Fruit fly (Drosophila melanogaster) whole organism, embryonic: ENCODE results near the gene CG4452.

Source experiments
- CG11560 ChIP-seq: fragments of 200-800 bp; sonication (Bioruptor generic); IDR thresholded peaks from 3 replicates; pipeline ENCODE4 v1.3.6; 2022; ENCODE audit warnings: missing biosample characterization, missing genetic modification characterization
- CG11723 ChIP-seq: fragments of 200-800 bp; sonication (Bioruptor generic); optimal IDR thresholded peaks from 2 replicates; lab custom pipeline; 2017; ENCODE audit warnings: missing biosample characterization, mild to moderate bottlenecking, missing genetic modification characterization
- CG9876 ChIP-seq: fragments of 200-800 bp; sonication (Bioruptor generic); optimal IDR thresholded peaks from 2 replicates; lab custom pipeline; 2016; ENCODE audit warnings: missing biosample characterization, missing genetic modification characterization
- E2f2 ChIP-seq: fragments of 200-800 bp; sonication (Bioruptor generic); IDR thresholded peaks from 2 replicates; pipeline ENCODE4 v1.3.6; 2022; ENCODE audit warnings: missing biosample characterization, missing genetic modification characterization
- Gug ChIP-seq: fragments of 200-800 bp; sonication (Bioruptor generic); IDR thresholded peaks from 4 replicates; pipeline ENCODE4 v1.3.6; 2022; ENCODE audit warnings: missing biosample characterization, missing genetic modification characterization
- Oaz ChIP-seq: fragments of 200-800 bp; sonication (Bioruptor generic); IDR thresholded peaks from 2 replicates; pipeline ENCODE4 v1.3.6; 2022; ENCODE audit warnings: missing biosample characterization, missing genetic modification characterization
- jigr1 ChIP-seq: fragments of 200-800 bp; sonication (Bioruptor generic); IDR thresholded peaks from 3 replicates; pipeline ENCODE4 v1.3.6; 2022; ENCODE audit warnings: missing biosample characterization, missing genetic modification characterization
- pzg ChIP-seq: fragments of 200-800 bp; sonication (Bioruptor generic); optimal IDR thresholded peaks from 3 replicates; lab custom pipeline; 2018; ENCODE audit warnings: missing biosample characterization, mild to moderate bottlenecking, missing genetic modification characterization, moderate library complexity

DNA sequence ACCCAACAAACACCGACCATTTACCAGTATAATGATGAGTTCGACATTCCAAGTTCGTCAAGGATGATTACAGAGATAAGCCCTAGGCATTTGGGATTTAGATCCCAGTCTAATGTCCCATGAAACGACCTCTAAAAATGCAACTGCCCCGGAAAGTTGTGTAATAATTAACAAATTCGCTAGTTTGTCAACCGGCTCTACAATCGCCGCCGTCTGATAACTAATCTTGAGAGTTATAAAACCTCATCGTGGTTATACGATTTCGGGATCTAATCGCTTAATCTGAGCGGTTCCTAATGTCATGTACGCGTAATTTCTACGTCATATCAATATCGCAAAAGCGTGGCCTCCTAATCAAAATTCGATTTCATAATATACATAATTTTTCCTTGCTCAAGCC is 11.6 kb upstream of the CG4452 start:
- TF ChIP-seq Oaz (GFP tag; lab: Robert Waterston, UW) = no peak
- no peak for TF ChIP-seq pzg
- no peak for TF ChIP-seq CG11560 (tag; lab: Robert Waterston, UW)
- no peak for TF ChIP-seq CG11723 (GFP tag; lab: Kevin White, UChicago)
- TF ChIP-seq jigr1 (GFP tag; lab: Robert Waterston, UW) = no peak
- no peak for TF ChIP-seq Gug (GFP tag; lab: Robert Waterston, UW)
- no peak for TF ChIP-seq E2f2 (GFP tag; lab: Robert Waterston, UW)
- no peak for TF ChIP-seq CG9876 (GFP tag; lab: Kevin White, UChicago)
